Fruit fly (Drosophila melanogaster) whole organism, adult: ENCODE data around the gene CG12010.

ENCODE experiments used
- CG11617 ChIP-seq: fragments of 200-800 bp; sonication (Bioruptor generic); optimal IDR thresholded peaks from 2 replicates; lab custom pipeline; 2017; ENCODE audit warnings: mild to moderate bottlenecking, missing biosample characterization, missing genetic modification reagents, missing genetic modification characterization
- CG1620 ChIP-seq: fragments of 200-800 bp; sonication (Bioruptor generic); optimal IDR thresholded peaks from 2 replicates; lab custom pipeline; 2016; ENCODE audit warnings: missing biosample characterization, missing genetic modification characterization
- CG33017 ChIP-seq: fragments of 200-800 bp; sonication (Bioruptor generic); optimal IDR thresholded peaks from 2 replicates; lab custom pipeline; 2018; ENCODE audit warnings: missing biosample characterization, mild to moderate bottlenecking, missing genetic modification characterization, moderate library complexity
- Crg-1 ChIP-seq: fragments of 200-800 bp; sonication (Bioruptor generic); optimal IDR thresholded peaks from 2 replicates; lab custom pipeline; 2016; ENCODE audit warnings: missing biosample characterization, missing genetic modification characterization
- Mnt ChIP-seq: fragments of 200-800 bp; sonication (Bioruptor generic); optimal IDR thresholded peaks from 2 replicates; lab custom pipeline; 2016; ENCODE audit warnings: missing biosample characterization, mild to moderate bottlenecking, missing genetic modification characterization
- bab1 ChIP-seq: fragments of 200-800 bp; sonication (Bioruptor generic); optimal IDR thresholded peaks from 3 replicates; lab custom pipeline; 2019; ENCODE audit warnings: missing biosample characterization, mild to moderate bottlenecking, missing genetic modification characterization, moderate library complexity
- cic ChIP-seq: fragments of 200-800 bp; sonication (Bioruptor generic); optimal IDR thresholded peaks from 2 replicates; lab custom pipeline; 2017; ENCODE audit warnings: missing biosample characterization, mild to moderate bottlenecking, missing genetic modification characterization, moderate library complexity
- cnc ChIP-seq, 2 experiments: fragments of >200 bp; optimal IDR thresholded peaks; 2 replicates each; lab custom pipeline; 2017
- kay ChIP-seq: fragments of 200-800 bp; sonication (Bioruptor generic); peaks from one replicate; lab custom pipeline; 2016; ENCODE audit warnings: missing biosample characterization, missing genetic modification characterization, borderline replicate concordance
- ovo ChIP-seq: fragments of 200-800 bp; sonication (Bioruptor generic); optimal IDR thresholded peaks from 2 replicates; lab custom pipeline; 2016; ENCODE audit warnings: missing biosample characterization, missing genetic modification characterization
- tj ChIP-seq: fragments of 200-800 bp; sonication (Bioruptor generic); optimal IDR thresholded peaks from 3 replicates; lab custom pipeline; 2017; ENCODE audit warnings: missing biosample characterization, mild to moderate bottlenecking, missing genetic modification characterization, moderate library complexity

dm6 chr3L:3380225-3381043, 6.4 kb downstream of the CG12010 start:
- TF ChIP-seq CG11617: no peak
- no peak for TF ChIP-seq bab1
- no peak for TF ChIP-seq kay
- no peak for TF ChIP-seq ovo
- TF ChIP-seq tj (GFP tag; lab: Kevin White, UChicago): no peak
- TF ChIP-seq cic (GFP tag; lab: Kevin White, UChicago): no peak
- no peak for TF ChIP-seq Mnt
- no peak for TF ChIP-seq CG33017
- TF ChIP-seq cnc (optimal IDR thresholded peaks at IDR 0.05; lab: Kevin White, UChicago): no peak
- no peak for TF ChIP-seq CG1620 (GFP tag; lab: Kevin White, UChicago)
- TF ChIP-seq Crg-1 (GFP tag; lab: Kevin White, UChicago): no peak
